Worm (Caenorhabditis elegans): Measurements from ENCODE around the gene H35B03.1.

The H35B03.1 gene

DNA sequence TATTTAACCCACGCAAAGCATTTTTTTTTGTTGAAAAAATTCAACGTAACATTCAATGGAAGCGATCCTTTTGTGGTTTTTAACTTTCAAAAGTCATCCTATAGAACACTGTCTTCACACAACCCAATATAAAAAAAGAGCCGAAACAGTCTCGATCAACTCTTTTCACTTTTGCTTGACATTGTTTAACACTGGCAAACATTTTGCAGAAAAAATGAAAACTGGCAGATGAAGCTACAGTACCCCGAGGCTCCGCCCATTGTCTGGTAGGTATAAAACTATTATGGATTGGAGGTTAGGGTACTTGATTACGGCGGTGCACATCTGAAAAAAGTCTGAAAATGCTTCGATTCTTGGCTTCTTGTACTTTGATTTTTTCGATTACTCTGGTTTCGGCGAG is 9.3 kb downstream of the H35B03.1 start, which contains the start of gene cpg-18:
Gene cpg-18 (plus strand): TSS at position 301 of the 400 bp plus-strand sequence.
- TF ChIP-seq mel-28 (tag; optimal IDR thresholded peaks at IDR 0.05; ENCODE audit: borderline replicate concordance) (no peak), mes-4 (tag; optimal IDR thresholded peaks at IDR 0.05) (no peak), C06A6.2 (GFP tag; conservative IDR thresholded peaks at IDR 0.05) (no peak), Y53F4B.3 (GFP tag; IDR thresholded peaks at IDR 0.05) (no peak), let-607 (tag; optimal IDR thresholded peaks at IDR 0.05) (no peak), somi-1 (GFP tag; optimal IDR thresholded peaks at IDR 0.05) (no peak), F10E7.11 (tag; optimal IDR thresholded peaks at IDR 0.05) (no peak), snpc-4 (GFP tag; optimal IDR thresholded peaks at IDR 0.05) (no peak), snpc-4 (tag; optimal IDR thresholded peaks at IDR 0.05) (no peak), zfh-2 (GFP tag; conservative IDR thresholded peaks at IDR 0.05) (no peak), hrde-1 (tag; optimal IDR thresholded peaks at IDR 0.05; ENCODE audit: borderline replicate concordance) (no peak)

DNA sequence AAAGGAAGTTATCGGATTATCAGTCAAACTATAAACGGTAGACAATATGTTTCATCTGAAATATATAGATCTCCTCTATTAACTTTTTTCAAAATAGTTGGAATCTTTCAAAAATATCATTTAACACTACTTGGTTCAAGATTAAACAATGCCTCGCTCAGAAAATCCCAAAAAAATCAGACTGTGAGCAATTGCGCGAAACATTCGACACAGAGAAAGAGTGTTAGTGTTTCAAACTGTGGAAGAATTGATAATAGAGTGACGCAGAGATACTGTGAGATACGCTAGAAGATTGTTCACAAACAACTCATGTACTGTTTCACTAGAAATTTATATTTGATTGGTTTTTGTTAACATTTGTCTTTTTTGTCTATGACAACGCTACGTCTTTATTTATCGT is 15.6 kb downstream of the H35B03.1 start, which contains the start of gene chil-11:
Gene chil-11 (plus strand): TSS at position 301 of the 400 bp plus-strand sequence.
- no peak for TF ChIP-seq lin-26 (GFP tag; IDR thresholded peaks at IDR 0.05)

DNA sequence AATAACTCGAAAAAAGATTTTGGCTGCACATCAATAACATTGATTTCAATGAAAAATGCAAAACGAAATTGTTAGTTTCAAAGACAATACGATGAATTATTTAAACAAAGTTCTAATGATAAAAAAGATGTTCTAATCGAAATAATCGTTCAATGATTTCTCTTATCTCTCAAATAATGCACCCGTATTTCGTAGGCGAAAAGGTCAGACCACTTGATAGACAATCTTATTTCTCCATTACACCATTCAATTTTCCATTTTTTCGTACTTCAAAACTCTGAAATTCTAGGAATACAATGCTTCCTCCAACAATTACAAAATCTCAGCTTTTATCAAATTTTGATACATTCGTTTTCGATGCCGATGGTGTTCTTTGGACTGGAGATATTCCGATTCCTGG is 18.7 kb downstream of the H35B03.1 start, which contains the start of gene C45E5.1:
Gene C45E5.1 (plus strand): TSS at position 290 of the 400 bp plus-strand sequence.
- no peak for TF ChIP-seq madf-10 (tag; optimal IDR thresholded peaks at IDR 0.05)
- TF ChIP-seq nhr-80 (tag; optimal IDR thresholded peaks at IDR 0.05) = peak; percentile 12

DNA sequence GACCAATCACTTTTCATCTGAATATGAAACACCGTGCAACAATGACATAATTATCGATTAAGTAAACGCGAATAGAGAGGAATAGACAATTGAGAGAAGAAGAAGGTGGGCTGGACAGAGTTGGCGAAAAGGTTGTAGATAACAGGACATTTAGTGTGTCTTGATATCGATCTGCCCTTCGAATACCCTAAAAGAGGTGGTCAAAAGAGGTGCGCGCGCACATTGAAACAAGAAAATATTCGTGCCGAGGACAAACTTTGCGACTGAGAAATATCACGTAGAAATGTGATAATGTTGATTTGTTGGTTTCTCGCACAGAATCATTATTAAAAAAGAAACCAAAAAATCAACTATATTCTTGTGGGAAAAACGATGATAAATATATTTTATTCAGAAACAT is 24.5 kb downstream of the H35B03.1 start:
- TF ChIP-seq mes-4 (tag; optimal IDR thresholded peaks at IDR 0.05) (no peak), Y53G8AR.9 (GFP tag; conservative IDR thresholded peaks at IDR 0.05) (0 out of 2 replicates have a peak, but pooled peaks have one; percentile 20), F10E7.11 (tag; optimal IDR thresholded peaks at IDR 0.05) (no peak), F37B4.10 (GFP tag; IDR thresholded peaks at IDR 0.05) (0 out of 2 replicates have a peak, but pooled peaks have one; percentile 28), snpc-1.3 (tag; optimal IDR thresholded peaks at IDR 0.05; ENCODE audit: insufficient read depth) (no peak), hmg-1.2 (GFP tag; IDR thresholded peaks at IDR 0.05) (peak; percentile 31; the same call in 1 of the 2 replicates), dox-1 (GFP tag; IDR thresholded peaks at IDR 0.05) (no peak), Y53F4B.3 (GFP tag; IDR thresholded peaks at IDR 0.05) (no peak), nhr-80 (tag; optimal IDR thresholded peaks at IDR 0.05) (peak; percentile 24)

DNA sequence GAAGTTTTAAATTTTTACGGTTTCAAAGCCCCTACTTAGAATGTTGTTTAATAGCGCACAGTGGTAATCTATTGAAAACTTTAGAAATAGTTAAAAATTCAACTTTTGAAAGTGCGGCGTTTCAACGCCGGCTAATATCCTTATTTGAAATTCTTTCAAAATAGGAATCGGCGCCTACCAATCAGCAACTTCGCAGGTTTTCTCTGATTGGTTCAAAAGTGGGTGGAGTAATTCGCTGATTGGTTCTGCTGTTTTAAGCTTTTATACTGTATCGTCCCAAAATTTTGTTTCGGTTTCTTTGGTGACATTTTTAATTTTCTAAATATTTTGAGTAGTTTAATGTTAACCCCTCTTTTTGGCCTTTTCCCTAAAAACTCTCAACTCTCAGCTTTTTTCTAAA is 26.6 kb downstream of the H35B03.1 start:
- TF ChIP-seq sptf-2 (GFP tag; optimal IDR thresholded peaks at IDR 0.05) = no peak
- TF ChIP-seq nfyb-1 (GFP tag; IDR thresholded peaks at IDR 0.05) = peak; percentile 70; the same call in 1 of the 2 replicates
- no peak for TF ChIP-seq tbp1 (GFP tag; optimal IDR thresholded peaks at IDR 0.05)
- TF ChIP-seq T07F8.4 (tag; optimal IDR thresholded peaks at IDR 0.05) = no peak
- no peak for TF ChIP-seq pbrm-1 (GFP tag; IDR thresholded peaks at IDR 0.05)
- no peak for TF ChIP-seq xnd-1 (tag; optimal IDR thresholded peaks at IDR 0.05)
- no peak for TF ChIP-seq ceh-91 (GFP tag; IDR thresholded peaks at IDR 0.05)

DNA sequence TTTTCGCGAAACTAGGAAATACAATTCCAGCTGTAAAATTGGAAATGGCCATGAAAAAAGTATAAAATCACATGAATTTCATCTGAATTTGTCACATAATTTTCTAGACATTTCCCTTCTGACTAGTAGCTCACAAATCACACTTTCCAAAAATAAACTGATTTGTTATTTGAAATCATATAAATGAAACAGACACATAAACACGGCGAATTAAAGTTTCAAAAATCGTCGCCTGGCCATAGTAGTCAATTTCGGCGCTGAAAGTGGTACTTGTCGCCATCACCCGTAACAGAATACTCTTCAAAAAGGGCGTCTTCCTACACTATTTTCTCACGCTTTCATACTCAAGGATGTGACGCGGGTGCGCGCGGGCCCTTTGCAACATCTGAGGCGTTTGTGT is 27.3 kb downstream of the H35B03.1 start:
- no peak for TF ChIP-seq ztf-28 (GFP tag; IDR thresholded peaks at IDR 0.05)
- TF ChIP-seq Y79H2A.3 (GFP tag; conservative IDR thresholded peaks at IDR 0.05) = no peak
- peak; percentile 50 for TF ChIP-seq ceh-27 (GFP tag; optimal IDR thresholded peaks at IDR 0.05)
- TF ChIP-seq ekl-4 (GFP tag; IDR thresholded peaks at IDR 0.05) = 0 out of 2 replicates have a peak, but pooled peaks have one; percentile 17
- TF ChIP-seq B0035.1 (tag; optimal IDR thresholded peaks at IDR 0.05) = no peak
- no peak for TF ChIP-seq pha-4 (tag; optimal IDR thresholded peaks at IDR 0.05)

Measured in whole organism, young adult.